Fruit fly (Drosophila melanogaster): ENCODE data around the gene CG13023.

DNA sequence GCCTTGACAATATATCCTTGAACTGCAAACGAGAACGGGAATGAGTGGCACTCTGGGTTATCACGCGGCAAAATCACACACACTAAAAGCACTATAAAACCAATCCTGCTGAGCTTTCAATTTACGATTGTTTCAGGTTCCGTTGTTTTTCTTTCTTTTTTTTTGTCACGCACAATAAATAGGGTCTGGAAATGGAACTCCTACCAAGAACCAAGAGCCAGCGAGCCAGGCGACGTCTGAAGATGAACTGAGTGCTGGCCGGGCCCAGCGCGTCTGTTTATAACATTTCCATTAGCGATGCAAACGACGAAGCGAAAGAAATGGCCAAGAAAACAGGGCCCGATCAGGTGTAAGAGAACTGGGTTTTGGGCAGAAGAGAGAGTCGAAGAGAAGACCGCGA lies 8.1 kb upstream of the CG13023 start, which contains the start of gene CG11905:
- no peak for TF ChIP-seq CG33017 (tag; optimal IDR thresholded peaks at IDR 0.05)
- no peak for TF ChIP-seq toe (GFP tag; optimal IDR thresholded peaks at IDR 0.05)

Data from whole organism, adult.